Worm (Caenorhabditis elegans) whole organism, young adult: Measurements from ENCODE around the gene nhl-2.

Experiments
- B0035.1 ChIP-seq: sonication (generic microtip); optimal IDR thresholded peaks from 2 replicates; lab custom pipeline; 2016; ENCODE audit warnings: missing genetic modification characterization, mild to moderate bottlenecking, missing compliant biosample characterization, missing genotype, missing genetic modification reagents
- madf-3 ChIP-seq: fragments of 200-800 bp; sonication (Bioruptor generic); IDR thresholded peaks from 2 replicates; pipeline ENCODE4 v1.3.6; 2022; ENCODE audit warnings: missing genetic modification reagents, missing genetic modification characterization, missing compliant biosample characterization
- ztf-22 ChIP-seq: fragments of 200-800 bp; sonication (Bioruptor generic); optimal IDR thresholded peaks from 2 replicates; lab custom pipeline; 2018; ENCODE audit warnings: mild to moderate bottlenecking, missing genetic modification characterization, moderate library complexity, missing compliant biosample characterization

- TF ChIP-seq ztf-22 (GFP tag; lab: Kevin White, UChicago) (no peak), B0035.1 (tag; lab: Kevin White, UChicago) (no peak), madf-3 (GFP tag; lab: Robert Waterston, UW) (no peak)
Observed at ce11 chrIII:4900260-4900659, 1.4 kb upstream of the nhl-2 start, which contains the start of gene tag-340.
